Worm (Caenorhabditis elegans) whole organism, L1 larva: ENCODE results near the gene mma-1.

Experiments
- elt-3 ChIP-seq, 6 experiments: fragments of 150-350 bp in 1 of 6; sonication (generic microtip); optimal IDR thresholded peaks; 2 replicates each; lab custom pipeline; 2017 to 2018; ENCODE audit warnings: missing biosample characterization in 6 of 6, missing genetic modification characterization in 6 of 6, inconsistent platforms in 1 of 6
- lin-39 ChIP-seq: fragments of 150-350 bp; optimal IDR thresholded peaks from 2 replicates; lab custom pipeline; 2014; ENCODE audit warnings: missing biosample characterization, missing genetic modification reagents, missing genetic modification characterization
- unc-30 ChIP-seq: sonication (generic microtip); optimal IDR thresholded peaks from 2 replicates; lab custom pipeline; 2017; ENCODE audit warnings: missing biosample characterization, missing genetic modification characterization

DNA sequence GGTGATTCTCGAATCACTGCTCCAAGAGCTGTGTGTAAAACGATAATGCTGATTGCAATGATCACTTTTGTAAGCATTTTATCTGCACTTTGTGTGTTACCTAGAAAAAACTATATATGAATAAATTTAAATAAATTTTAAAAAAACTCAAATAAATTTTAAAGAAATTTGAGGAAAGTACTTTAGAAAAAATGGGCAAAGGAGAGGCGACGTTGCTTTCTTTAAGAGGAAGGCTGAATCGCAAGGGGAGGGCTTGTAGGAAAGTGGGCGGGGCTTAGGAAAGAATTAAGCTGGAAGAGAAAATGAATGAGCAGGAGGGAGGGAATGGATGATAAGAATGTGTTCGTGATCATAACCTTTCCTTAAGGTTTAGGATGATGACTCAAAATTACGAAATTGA lies 28.2 kb downstream of the mma-1 start, which contains the start of gene E02A10.4:
- TF ChIP-seq lin-39 (tag; lab: Kevin White, UChicago) (no peak), elt-3 (tag; optimal IDR thresholded peaks at IDR 0.05; lab: Kevin White, UChicago) (no peak), unc-30 (tag; lab: Kevin White, UChicago) (no peak)
